Fruit fly (Drosophila melanogaster) whole organism, embryonic: ENCODE measurements around the gene janA.
A peak's percentile ranks its signal among the peaks of the same experiment; 100 is the strongest.

ENCODE experiments used
- Abd-B ChIP-seq: fragments of 200-800 bp; sonication (Bioruptor generic); optimal IDR thresholded peaks from 2 replicates; lab custom pipeline; 2018; ENCODE audit warnings: missing biosample characterization, mild to moderate bottlenecking, missing genetic modification characterization, moderate library complexity
- Asciz ChIP-seq: fragments of 200-800 bp; sonication (Bioruptor generic); optimal IDR thresholded peaks from 2 replicates; lab custom pipeline; 2017; ENCODE audit warnings: missing biosample characterization, mild to moderate bottlenecking, missing genetic modification characterization, missing genetic modification reagents
- Atf-2 ChIP-seq: fragments of 200-800 bp; sonication (Bioruptor generic); optimal IDR thresholded peaks from 2 replicates; lab custom pipeline; 2016; ENCODE audit warnings: missing biosample characterization, missing genetic modification characterization
- B-H1 ChIP-seq: fragments of 200-800 bp; sonication (Bioruptor generic); IDR thresholded peaks from 3 replicates; pipeline ENCODE4 v1.3.6; 2022; ENCODE audit warnings: missing biosample characterization, missing genetic modification characterization
- BEAF-32 ChIP-seq: fragments of 200-800 bp; sonication (Bioruptor generic); optimal IDR thresholded peaks from 3 replicates; lab custom pipeline; 2017; ENCODE audit warnings: missing biosample characterization, missing genetic modification characterization, mild to moderate bottlenecking, moderate library complexity, missing genetic modification reagents
- Bgb ChIP-seq: fragments of 200-800 bp; sonication (Bioruptor generic); IDR thresholded peaks from 2 replicates; pipeline ENCODE4 v1.3.6; 2022; ENCODE audit warnings: missing biosample characterization, missing genetic modification characterization; ENCODE audit not compliant: partially characterized antibody
- BtbVII ChIP-seq: fragments of 200-800 bp; sonication (Bioruptor generic); optimal IDR thresholded peaks from 3 replicates; lab custom pipeline; 2017; ENCODE audit warnings: missing biosample characterization, mild to moderate bottlenecking, missing genetic modification characterization
- CG10543 ChIP-seq: fragments of 200-800 bp; sonication (Bioruptor generic); optimal IDR thresholded peaks from 3 replicates; lab custom pipeline; 2017; ENCODE audit warnings: missing biosample characterization, mild to moderate bottlenecking, missing genetic modification characterization, moderate library complexity
- CG10979 ChIP-seq: fragments of 200-800 bp; sonication (Bioruptor generic); optimal IDR thresholded peaks from 2 replicates; lab custom pipeline; 2018; ENCODE audit warnings: missing biosample characterization, mild to moderate bottlenecking, missing genetic modification characterization, moderate library complexity
- CG12104 ChIP-seq: fragments of 200-800 bp; sonication (Bioruptor generic); optimal IDR thresholded peaks from 3 replicates; lab custom pipeline; 2016; ENCODE audit warnings: missing biosample characterization, missing genetic modification characterization
- CG12769 ChIP-seq: fragments of 200-800 bp; sonication (Bioruptor generic); optimal IDR thresholded peaks from 2 replicates; lab custom pipeline; 2019; ENCODE audit warnings: missing biosample characterization, mild to moderate bottlenecking, missing genetic modification characterization, moderate library complexity
- CG13287 ChIP-seq: fragments of 200-800 bp; sonication (Bioruptor generic); IDR thresholded peaks from 2 replicates; pipeline ENCODE4 v1.3.6; 2022; ENCODE audit warnings: missing biosample characterization, missing genetic modification characterization; ENCODE audit not compliant: partially characterized antibody
- CG13296 ChIP-seq: fragments of 200-800 bp; sonication (Bioruptor generic); optimal IDR thresholded peaks from 3 replicates; lab custom pipeline; 2018; ENCODE audit warnings: missing biosample characterization, mild to moderate bottlenecking, missing genetic modification characterization
- CG1602 ChIP-seq: fragments of 200-800 bp; sonication (Bioruptor generic); optimal IDR thresholded peaks from 3 replicates; lab custom pipeline; 2016; ENCODE audit warnings: missing biosample characterization, missing genetic modification characterization
- CG17802 ChIP-seq: fragments of 200-800 bp; sonication (Bioruptor generic); optimal IDR thresholded peaks from 2 replicates; lab custom pipeline; 2018; ENCODE audit warnings: missing biosample characterization, mild to moderate bottlenecking, missing genetic modification characterization, moderate library complexity
- CG2116 ChIP-seq: fragments of 200-800 bp; sonication (Bioruptor generic); optimal IDR thresholded peaks from 3 replicates; lab custom pipeline; 2018; ENCODE audit warnings: missing biosample characterization, mild to moderate bottlenecking, missing genetic modification characterization
- CG2889 ChIP-seq: fragments of 200-800 bp; sonication (Bioruptor generic); IDR thresholded peaks from 3 replicates; pipeline ENCODE4 v1.3.6; 2022; ENCODE audit warnings: missing biosample characterization, missing genetic modification characterization
- CG32772 ChIP-seq: fragments of 200-800 bp; sonication (Bioruptor generic); IDR thresholded peaks from 2 replicates; pipeline ENCODE4 v1.3.6; 2022; ENCODE audit warnings: missing biosample characterization, missing genetic modification characterization
- CG34224 ChIP-seq: fragments of 200-800 bp; sonication (Bioruptor generic); IDR thresholded peaks from 3 replicates; pipeline ENCODE4 v1.3.6; 2022; ENCODE audit warnings: missing biosample characterization, missing genetic modification characterization; ENCODE audit not compliant: partially characterized antibody
- CG34376 ChIP-seq: fragments of 200-800 bp; sonication (Bioruptor generic); optimal IDR thresholded peaks from 2 replicates; lab custom pipeline; 2018; ENCODE audit warnings: missing biosample characterization, mild to moderate bottlenecking, missing genetic modification characterization
- CG6813 ChIP-seq: fragments of 200-800 bp; sonication (Bioruptor generic); optimal IDR thresholded peaks from 2 replicates; lab custom pipeline; 2017; ENCODE audit warnings: missing biosample characterization, missing genetic modification characterization, mild to moderate bottlenecking, moderate library complexity, missing genetic modification reagents
- CG7357 ChIP-seq: fragments of 200-800 bp; sonication (Bioruptor generic); IDR thresholded peaks from 3 replicates; pipeline ENCODE4 v1.3.6; 2022; ENCODE audit warnings: missing biosample characterization, missing genetic modification characterization
- D19B ChIP-seq: fragments of 200-800 bp; sonication (Bioruptor generic); optimal IDR thresholded peaks from 2 replicates; lab custom pipeline; 2017; ENCODE audit warnings: missing biosample characterization, mild to moderate bottlenecking, missing genetic modification characterization
- Dbx ChIP-seq: fragments of 200-800 bp; sonication (Bioruptor generic); IDR thresholded peaks from 3 replicates; pipeline ENCODE4 v1.3.6; 2022; ENCODE audit warnings: missing biosample characterization, missing genetic modification characterization
- Eip74EF ChIP-seq, 2 experiments: fragments of 200-800 bp in 1 of 2; fragments of >200 bp in 1 of 2; sonication (Bioruptor generic) in 1 of 2; optimal IDR thresholded peaks; 2 replicates each; lab custom pipeline; 2017 to 2019; ENCODE audit warnings: missing biosample characterization in 2 of 2, missing genetic modification characterization in 2 of 2, mild to moderate bottlenecking in 1 of 2, moderate library complexity in 1 of 2
- Fer1 ChIP-seq: fragments of 200-800 bp; sonication (Bioruptor generic); optimal IDR thresholded peaks from 2 replicates; lab custom pipeline; 2017; ENCODE audit warnings: missing biosample characterization, mild to moderate bottlenecking, missing genetic modification characterization
- HLH3B ChIP-seq: fragments of 200-800 bp; sonication (Bioruptor generic); IDR thresholded peaks from 2 replicates; pipeline ENCODE4 v1.3.6; 2022; ENCODE audit warnings: missing biosample characterization, missing genetic modification characterization
- Hsf ChIP-seq: fragments of 200-800 bp; sonication (Bioruptor generic); optimal IDR thresholded peaks from 3 replicates; lab custom pipeline; 2016; ENCODE audit warnings: missing biosample characterization, missing genetic modification characterization
- MBD-R2 ChIP-seq: fragments of 200-800 bp; sonication (Bioruptor generic); IDR thresholded peaks from 2 replicates; pipeline ENCODE4 v1.3.6; 2022; ENCODE audit warnings: missing biosample characterization, missing genetic modification characterization
- MESR4 ChIP-seq: fragments of 200-800 bp; sonication (Bioruptor generic); optimal IDR thresholded peaks from 2 replicates; lab custom pipeline; 2018; ENCODE audit warnings: missing biosample characterization, mild to moderate bottlenecking, missing genetic modification characterization, moderate library complexity
- Med ChIP-seq: fragments of 200-800 bp; sonication (Bioruptor generic); peaks from one replicate; lab custom pipeline; 2016; ENCODE audit warnings: missing biosample characterization, missing genetic modification characterization, mild to moderate bottlenecking, inconsistent platforms, moderate library complexity
- Pdp1 ChIP-seq, 2 experiments: fragments of 200-800 bp; sonication (Bioruptor generic); optimal IDR thresholded peaks; 3 replicates each; lab custom pipeline; 2016; ENCODE audit warnings: missing biosample characterization in 2 of 2, missing genetic modification characterization in 2 of 2, mild to moderate bottlenecking in 1 of 2, moderate library complexity in 1 of 2
- Sry-δ ChIP-seq: fragments of 200-800 bp; sonication (Bioruptor generic); optimal IDR thresholded peaks from 2 replicates; lab custom pipeline; 2016; ENCODE audit warnings: missing biosample characterization, missing genetic modification characterization
- abd-A ChIP-seq: fragments of 200-800 bp; sonication (Bioruptor generic); optimal IDR thresholded peaks from 3 replicates; lab custom pipeline; 2019; ENCODE audit warnings: missing biosample characterization, mild to moderate bottlenecking, missing genetic modification characterization, moderate library complexity
- aop ChIP-seq: fragments of 200-800 bp; sonication (Bioruptor generic); IDR thresholded peaks from 2 replicates; pipeline ENCODE4 v1.3.6; 2022; ENCODE audit warnings: missing biosample characterization, missing genetic modification characterization
- bigmax ChIP-seq: fragments of 200-800 bp; sonication (Bioruptor generic); optimal IDR thresholded peaks from 2 replicates; lab custom pipeline; 2018; ENCODE audit warnings: missing biosample characterization, mild to moderate bottlenecking, missing genetic modification characterization
- crp ChIP-seq, 2 experiments: fragments of 200-800 bp; sonication (Bioruptor generic); optimal IDR thresholded peaks; 2 replicates in 1 of 2; 3 replicates in 1 of 2; lab custom pipeline; 2017; ENCODE audit warnings: missing biosample characterization in 2 of 2, missing genetic modification characterization in 2 of 2, mild to moderate bottlenecking in 1 of 2, moderate library complexity in 1 of 2
- ems ChIP-seq: fragments of 200-800 bp; sonication (Bioruptor generic); optimal IDR thresholded peaks from 3 replicates; lab custom pipeline; 2016; ENCODE audit warnings: missing biosample characterization, missing genetic modification characterization
- ftz-f1 ChIP-seq: fragments of 200-800 bp; sonication (Bioruptor generic); optimal IDR thresholded peaks from 2 replicates; lab custom pipeline; 2016; ENCODE audit warnings: missing biosample characterization, missing genetic modification characterization
- gfzf ChIP-seq: fragments of 200-800 bp; sonication (Bioruptor generic); optimal IDR thresholded peaks from 2 replicates; lab custom pipeline; 2016; ENCODE audit warnings: missing biosample characterization, mild to moderate bottlenecking, missing genetic modification characterization, moderate library complexity
- grn ChIP-seq: fragments of 200-800 bp; sonication (Bioruptor generic); optimal IDR thresholded peaks from 3 replicates; lab custom pipeline; 2017; ENCODE audit warnings: missing biosample characterization, missing genetic modification characterization
- gsb-n ChIP-seq: fragments of 200-800 bp; sonication (Bioruptor generic); optimal IDR thresholded peaks from 3 replicates; lab custom pipeline; 2018; ENCODE audit warnings: missing biosample characterization, mild to moderate bottlenecking, missing genetic modification characterization
- hbn ChIP-seq: fragments of 200-800 bp; sonication (Bioruptor generic); IDR thresholded peaks from 2 replicates; pipeline ENCODE4 v1.3.6; 2022; ENCODE audit warnings: missing biosample characterization, missing genetic modification characterization; ENCODE audit not compliant: partially characterized antibody
- kay ChIP-seq: fragments of 200-800 bp; sonication (Bioruptor generic); optimal IDR thresholded peaks from 2 replicates; lab custom pipeline; 2016; ENCODE audit warnings: missing biosample characterization, missing genetic modification characterization
- lmd ChIP-seq: fragments of 200-800 bp; sonication (Bioruptor generic); IDR thresholded peaks from 2 replicates; pipeline ENCODE4 v1.3.6; 2022; ENCODE audit warnings: missing biosample characterization, missing genetic modification characterization
- mirr ChIP-seq: fragments of 200-800 bp; sonication (Bioruptor generic); optimal IDR thresholded peaks from 3 replicates; lab custom pipeline; 2018; ENCODE audit warnings: missing biosample characterization, mild to moderate bottlenecking, missing genetic modification characterization
- org-1 ChIP-seq: fragments of 200-800 bp; sonication (Bioruptor generic); optimal IDR thresholded peaks from 2 replicates; lab custom pipeline; 2017; ENCODE audit warnings: missing biosample characterization, missing genetic modification characterization
- sd ChIP-seq: fragments of 200-800 bp; sonication (Bioruptor generic); optimal IDR thresholded peaks from 3 replicates; lab custom pipeline; 2018; ENCODE audit warnings: missing biosample characterization, mild to moderate bottlenecking, missing genetic modification characterization, moderate library complexity
- sens ChIP-seq: fragments of 200-800 bp; sonication (Bioruptor generic); peaks from one replicate; lab custom pipeline; 2016; ENCODE audit warnings: missing biosample characterization, missing genetic modification characterization
- zen ChIP-seq: fragments of 200-800 bp; sonication (Bioruptor generic); optimal IDR thresholded peaks from 3 replicates; lab custom pipeline; 2018; ENCODE audit warnings: missing biosample characterization, mild to moderate bottlenecking, missing genetic modification characterization, moderate library complexity

Gene janA

dm6 chr3R:29993134-29993533 is 46.2 kb downstream of the janA start, which contains the start of gene Acph-1 (continued):
- TF ChIP-seq CG2889 = no peak
- no peak for TF ChIP-seq zen
- TF ChIP-seq D19B (GFP tag; lab: Kevin White, UChicago) = no peak
- TF ChIP-seq sd (tag; lab: Kevin White, UChicago) = no peak
- TF ChIP-seq ems (GFP tag; lab: Kevin White, UChicago) = no peak
- TF ChIP-seq kay (GFP tag; lab: Kevin White, UChicago) = no peak
- TF ChIP-seq CG12104 (GFP tag; lab: Kevin White, UChicago) = no peak
- TF ChIP-seq MBD-R2 (GFP tag; lab: Robert Waterston, UW) = peak; percentile 41
- TF ChIP-seq hbn (GFP tag; lab: Robert Waterston, UW) = no peak
- TF ChIP-seq HLH3B = no peak
- peak in 1 of 2 experiments; percentile 52 for TF ChIP-seq Pdp1 (GFP tag; optimal IDR thresholded peaks at IDR 0.05; lab: Kevin White, UChicago)
- peak; percentile 36; the same call in 1 of the 2 replicates for TF ChIP-seq CG13287 (GFP tag; lab: Robert Waterston, UW)
- TF ChIP-seq BEAF-32 (GFP tag; lab: Kevin White, UChicago) = peak; percentile 17
- peak; percentile 98 for TF ChIP-seq CG2116 (GFP tag; lab: Kevin White, UChicago)
- TF ChIP-seq ftz-f1 (GFP tag; lab: Kevin White, UChicago) = no peak
- TF ChIP-seq crp (GFP tag; optimal IDR thresholded peaks at IDR 0.05; lab: Kevin White, UChicago) = peak in 1 of 2 experiments; percentile 21
- TF ChIP-seq gfzf (GFP tag; lab: Kevin White, UChicago) = peak; percentile 4
- peak; percentile 62 for TF ChIP-seq MESR4 (GFP tag; lab: Kevin White, UChicago)
- TF ChIP-seq Bgb (GFP tag; lab: Robert Waterston, UW) = no peak
- TF ChIP-seq Sry-δ (GFP tag; lab: Kevin White, UChicago) = peak; percentile 46
- no peak for TF ChIP-seq org-1 (GFP tag; lab: Kevin White, UChicago)
- TF ChIP-seq bigmax (GFP tag; lab: Kevin White, UChicago) = peak; percentile 32
- TF ChIP-seq CG34224 (GFP tag; lab: Robert Waterston, UW) = 0 out of 3 replicates have a peak, but pooled peaks have one; percentile 40
- no peak for TF ChIP-seq Atf-2 (GFP tag; lab: Kevin White, UChicago)
- TF ChIP-seq Dbx (GFP tag; lab: Robert Waterston, UW) = no peak
- TF ChIP-seq Fer1 (GFP tag; lab: Kevin White, UChicago) = peak; percentile 24
- TF ChIP-seq grn (GFP tag; lab: Kevin White, UChicago) = no peak
- no peak for TF ChIP-seq Asciz
- peak; percentile 62 for TF ChIP-seq Med (GFP tag; lab: Kevin White, UChicago)
- TF ChIP-seq CG10979 (tag; lab: Kevin White, UChicago) = no peak
- TF ChIP-seq, all 482 proteins: peak for 25

dm6 chr3R:29990681-29991080 is 48.7 kb downstream of the janA start:
- TF ChIP-seq Hsf (GFP tag; lab: Kevin White, UChicago) = no peak
- TF ChIP-seq BtbVII (GFP tag; lab: Kevin White, UChicago) = peak; percentile 0
- TF ChIP-seq lmd (GFP tag; lab: Robert Waterston, UW) = no peak
- peak; percentile 33 for TF ChIP-seq CG6813 (GFP tag; lab: Kevin White, UChicago)
- peak; percentile 4 for TF ChIP-seq CG10543 (GFP tag; lab: Kevin White, UChicago)
- TF ChIP-seq CG1602 = no peak
- peak; percentile 17 for TF ChIP-seq CG34376 (GFP tag; lab: Kevin White, UChicago)
- TF ChIP-seq gsb-n (tag; lab: Kevin White, UChicago) = no peak
- TF ChIP-seq B-H1 = no peak
- no peak for TF ChIP-seq CG32772 (GFP tag; lab: Robert Waterston, UW)
- TF ChIP-seq Abd-B (GFP tag; lab: Kevin White, UChicago) = no peak
- TF ChIP-seq mirr (GFP tag; lab: Kevin White, UChicago) = peak; percentile 17
- TF ChIP-seq Eip74EF (GFP tag; optimal IDR thresholded peaks at IDR 0.05; lab: Kevin White, UChicago) = peak in 1 of 2 experiments; percentile 7
- TF ChIP-seq CG12769 (tag; lab: Kevin White, UChicago) = no peak
- TF ChIP-seq CG17802 (tag; lab: Kevin White, UChicago) = no peak
- TF ChIP-seq sens (GFP tag; lab: Kevin White, UChicago) = peak; percentile 63
- peak; percentile 8 for TF ChIP-seq CG13296 (GFP tag; lab: Kevin White, UChicago)
- no peak for TF ChIP-seq abd-A
- no peak for TF ChIP-seq aop
- TF ChIP-seq CG7357 (GFP tag; lab: Robert Waterston, UW) = no peak
